Worm (Caenorhabditis elegans) whole organism, young adult: ENCODE measurements around the gene fbxb-107.

ENCODE experiments used
- F23B12.7 ChIP-seq: sonication (generic microtip); optimal IDR thresholded peaks from 2 replicates; lab custom pipeline; 2017; ENCODE audit warnings: missing genetic modification characterization, mild to moderate bottlenecking, missing compliant biosample characterization, antibody characterized with exemption, moderate library complexity; ENCODE audit not compliant: insufficient read depth
- F33H1.4 ChIP-seq: fragments of 200-800 bp; sonication (Bioruptor generic); IDR thresholded peaks from 2 replicates; pipeline ENCODE4 v1.3.6; 2022; ENCODE audit warnings: missing genetic modification reagents, missing genetic modification characterization, missing compliant biosample characterization
- F37B4.10 ChIP-seq: fragments of 200-800 bp; sonication (Bioruptor generic); IDR thresholded peaks from 2 replicates; pipeline ENCODE4 v1.3.6; 2022; ENCODE audit warnings: missing genetic modification characterization, missing compliant biosample characterization
- F39B2.1 ChIP-seq: fragments of 200-800 bp; sonication (Bioruptor generic); IDR thresholded peaks from 2 replicates; pipeline ENCODE4 v1.3.6; 2022; ENCODE audit warnings: missing genetic modification reagents, missing genetic modification characterization, missing compliant biosample characterization
- F49E8.2 ChIP-seq: sonication (generic microtip); optimal IDR thresholded peaks from 3 replicates; lab custom pipeline; 2017; ENCODE audit warnings: missing genetic modification characterization, mild to moderate bottlenecking, missing compliant biosample characterization, antibody characterized with exemption, moderate library complexity; ENCODE audit not compliant: insufficient read depth
- F52B5.7 ChIP-seq: sonication (generic microtip); optimal IDR thresholded peaks from 2 replicates; lab custom pipeline; 2016; ENCODE audit warnings: mild to moderate bottlenecking, missing genetic modification characterization, missing compliant biosample characterization
- F57C9.4 ChIP-seq: sonication (generic microtip); optimal IDR thresholded peaks from 2 replicates; lab custom pipeline; 2017; ENCODE audit warnings: mild to moderate bottlenecking, missing genetic modification characterization, missing compliant biosample characterization
- Y53F4B.3 ChIP-seq: fragments of 200-800 bp; sonication (Bioruptor generic); IDR thresholded peaks from 2 replicates; pipeline ENCODE4 v1.3.6; 2022; ENCODE audit warnings: missing genetic modification reagents, missing genetic modification characterization, missing compliant biosample characterization
- Y53G8AR.9 ChIP-seq: fragments of 200-800 bp; sonication (Bioruptor generic); conservative IDR thresholded peaks from 2 replicates; pipeline ENCODE4 v1.3.6; 2022; ENCODE audit warnings: missing genetic modification reagents, missing genetic modification characterization, missing compliant biosample characterization
- Y56A3A.18 ChIP-seq: fragments of 200-800 bp; sonication (Bioruptor generic); IDR thresholded peaks from 2 replicates; pipeline ENCODE4 v1.3.6; 2022; ENCODE audit warnings: missing genetic modification reagents, missing genetic modification characterization, missing compliant biosample characterization
- Y95B8A.8 ChIP-seq: fragments of 200-800 bp; sonication (Bioruptor generic); IDR thresholded peaks from 2 replicates; pipeline ENCODE4 v1.3.6; 2022; ENCODE audit warnings: missing genetic modification reagents, missing genetic modification characterization, missing compliant biosample characterization
- ZK185.1 ChIP-seq: sonication (generic microtip); optimal IDR thresholded peaks from 2 replicates; lab custom pipeline; 2016; ENCODE audit warnings: mild to moderate bottlenecking, missing genetic modification characterization, missing compliant biosample characterization; ENCODE audit not compliant: poor library complexity, severe bottlenecking
- akir-1 ChIP-seq: fragments of 200-800 bp; sonication (Bioruptor generic); optimal IDR thresholded peaks from 2 replicates; lab custom pipeline; 2018; ENCODE audit warnings: mild to moderate bottlenecking, missing genetic modification characterization, moderate library complexity, missing compliant biosample characterization
- ama-1 ChIP-seq, 3 experiments: fragments of 150-350 bp in 1 of 3; sonication (generic microtip) in 2 of 3; optimal IDR thresholded peaks; 2 replicates each; lab custom pipeline; 2014 to 2018; ENCODE audit warnings: missing biosample characterization in 2 of 3, missing genetic modification characterization in 2 of 3, missing genetic modification reagents in 2 of 3
- aptf-3 ChIP-seq: fragments of 200-800 bp; sonication (Bioruptor generic); IDR thresholded peaks from 2 replicates; pipeline ENCODE4 v1.3.6; 2022; ENCODE audit warnings: missing genetic modification characterization, missing compliant biosample characterization
- attf-3 ChIP-seq: fragments of 200-800 bp; sonication (Bioruptor generic); conservative IDR thresholded peaks from 2 replicates; pipeline ENCODE4 v1.3.6; 2022; ENCODE audit warnings: missing genetic modification reagents, missing genetic modification characterization, missing compliant biosample characterization
- ccch-3 ChIP-seq: fragments of 200-800 bp; sonication (Bioruptor generic); optimal IDR thresholded peaks from 2 replicates; lab custom pipeline; 2018; ENCODE audit warnings: mild to moderate bottlenecking, missing genetic modification characterization, missing compliant biosample characterization
- cebp-1 ChIP-seq, 2 experiments: fragments of 200-800 bp in 1 of 2; sonication (Bioruptor generic) in 1 of 2; sonication (generic microtip) in 1 of 2; IDR thresholded peaks in 1 of 2; optimal IDR thresholded peaks in 1 of 2; 2 replicates each; pipeline versions ENCODE4 v1.3.6 to Lab custom; 2017 to 2022; ENCODE audit warnings: missing compliant biosample characterization in 2 of 2, missing genetic modification characterization in 2 of 2, mild to moderate bottlenecking in 1 of 2, missing genetic modification reagents in 1 of 2, moderate library complexity in 1 of 2
- cebp-2 ChIP-seq: fragments of 200-800 bp; sonication (Bioruptor generic); IDR thresholded peaks from 2 replicates; pipeline ENCODE4 v1.3.6; 2022; ENCODE audit warnings: missing genetic modification characterization, missing compliant biosample characterization
- ceh-100 ChIP-seq: fragments of 200-800 bp; sonication (Bioruptor generic); IDR thresholded peaks from 2 replicates; pipeline ENCODE4 v1.3.6; 2022; ENCODE audit warnings: missing genetic modification reagents, missing genetic modification characterization, missing compliant biosample characterization
- ceh-40 ChIP-seq: fragments of 200-800 bp; sonication (Bioruptor generic); IDR thresholded peaks from 2 replicates; pipeline ENCODE4 v1.3.6; 2022; ENCODE audit warnings: missing genetic modification characterization, missing compliant biosample characterization
- ceh-58 ChIP-seq: fragments of 200-800 bp; sonication (Bioruptor generic); IDR thresholded peaks from 2 replicates; pipeline ENCODE4 v1.3.6; 2022; ENCODE audit warnings: missing genetic modification characterization, missing compliant biosample characterization
- ceh-91 ChIP-seq: fragments of 200-800 bp; sonication (Bioruptor generic); IDR thresholded peaks from 2 replicates; pipeline ENCODE4 v1.3.6; 2022; ENCODE audit warnings: missing genetic modification reagents, missing genetic modification characterization, missing compliant biosample characterization
- egl-18 ChIP-seq: fragments of 200-800 bp; sonication (Bioruptor generic); IDR thresholded peaks from 2 replicates; pipeline ENCODE4 v1.3.6; 2022; ENCODE audit warnings: missing genetic modification reagents, missing genetic modification characterization, missing compliant biosample characterization
- egl-44 ChIP-seq: fragments of 200-800 bp; sonication (Bioruptor generic); IDR thresholded peaks from 2 replicates; pipeline ENCODE4 v1.3.6; 2022; ENCODE audit warnings: missing genetic modification reagents, missing genetic modification characterization, missing compliant biosample characterization
- ekl-4 ChIP-seq: fragments of 200-800 bp; sonication (Bioruptor generic); IDR thresholded peaks from 2 replicates; pipeline ENCODE4 v1.3.6; 2022; ENCODE audit warnings: missing genetic modification reagents, missing genetic modification characterization, missing compliant biosample characterization
- ets-4 ChIP-seq: fragments of 200-800 bp; sonication (Bioruptor generic); optimal IDR thresholded peaks from 2 replicates; lab custom pipeline; 2018; ENCODE audit warnings: mild to moderate bottlenecking, missing genetic modification characterization, missing compliant biosample characterization
- him-1 ChIP-seq: sonication (generic microtip); optimal IDR thresholded peaks from 2 replicates; lab custom pipeline; 2016; ENCODE audit warnings: missing genotype, missing genetic modification reagents, missing genetic modification characterization, missing compliant biosample characterization
- hrde-1 ChIP-seq: sonication (generic microtip); optimal IDR thresholded peaks from 2 replicates; lab custom pipeline; 2016; ENCODE audit warnings: missing genetic modification characterization, mild to moderate bottlenecking, missing compliant biosample characterization, moderate library complexity, missing genotype, missing genetic modification reagents, borderline replicate concordance
- hsf-1 ChIP-seq: fragments of 200-800 bp; sonication (Bioruptor generic); IDR thresholded peaks from 2 replicates; pipeline ENCODE4 v1.3.6; 2022; ENCODE audit warnings: missing genetic modification reagents, missing genetic modification characterization, missing compliant biosample characterization
- lag-1 ChIP-seq: fragments of 200-800 bp; sonication (Bioruptor generic); IDR thresholded peaks from 2 replicates; pipeline ENCODE4 v1.3.6; 2022; ENCODE audit warnings: missing genetic modification reagents, missing genetic modification characterization, missing compliant biosample characterization
- lin-26 ChIP-seq: fragments of 200-800 bp; sonication (Bioruptor generic); IDR thresholded peaks from 2 replicates; pipeline ENCODE4 v1.3.6; 2022; ENCODE audit warnings: missing genetic modification reagents, missing genetic modification characterization, missing compliant biosample characterization
- lin-54 ChIP-seq: fragments of 200-800 bp; sonication (Bioruptor generic); optimal IDR thresholded peaks from 2 replicates; lab custom pipeline; 2018; ENCODE audit warnings: mild to moderate bottlenecking, missing genetic modification characterization, missing compliant biosample characterization
- lsl-1 ChIP-seq: fragments of 200-800 bp; sonication (Bioruptor generic); optimal IDR thresholded peaks from 2 replicates; lab custom pipeline; 2018; ENCODE audit warnings: mild to moderate bottlenecking, missing genetic modification characterization, moderate library complexity, missing compliant biosample characterization
- madf-6 ChIP-seq: fragments of 200-800 bp; sonication (Bioruptor generic); IDR thresholded peaks from 2 replicates; pipeline ENCODE4 v1.3.6; 2022; ENCODE audit warnings: missing genetic modification reagents, missing genetic modification characterization, missing compliant biosample characterization
- madf-8 ChIP-seq: fragments of 200-800 bp; sonication (Bioruptor generic); conservative IDR thresholded peaks from 2 replicates; pipeline ENCODE4 v1.3.6; 2022; ENCODE audit warnings: missing genetic modification reagents, missing genetic modification characterization, missing compliant biosample characterization
- mcd-1 ChIP-seq: fragments of 200-800 bp; sonication (Bioruptor generic); IDR thresholded peaks from 2 replicates; pipeline ENCODE4 v1.3.6; 2022; ENCODE audit warnings: missing genetic modification reagents, missing genetic modification characterization, missing compliant biosample characterization
- nfyb-1 ChIP-seq: fragments of 200-800 bp; sonication (Bioruptor generic); IDR thresholded peaks from 2 replicates; pipeline ENCODE4 v1.3.6; 2022; ENCODE audit warnings: missing genetic modification reagents, missing genetic modification characterization, missing compliant biosample characterization
- nhr-120 ChIP-seq: fragments of 200-800 bp; sonication (Bioruptor generic); IDR thresholded peaks from 2 replicates; pipeline ENCODE4 v1.3.6; 2022; ENCODE audit warnings: missing genetic modification characterization, missing compliant biosample characterization
- sdz-38 ChIP-seq: sonication (generic microtip); optimal IDR thresholded peaks from 2 replicates; lab custom pipeline; 2016; ENCODE audit warnings: missing genotype, missing genetic modification characterization, missing compliant biosample characterization
- sea-2 ChIP-seq: fragments of 200-800 bp; sonication (Bioruptor generic); IDR thresholded peaks from 2 replicates; pipeline ENCODE4 v1.3.6; 2022; ENCODE audit warnings: missing genetic modification characterization, missing compliant biosample characterization
- snpc-4 ChIP-seq, 5 experiments: fragments of 150-350 bp in 1 of 5; sonication (generic microtip) in 4 of 5; optimal IDR thresholded peaks; 2 replicates each; lab custom pipeline; 2014 to 2018; ENCODE audit warnings: missing genetic modification characterization in 5 of 5, missing biosample characterization in 3 of 5, antibody characterized with exemption in 2 of 5, mild to moderate bottlenecking in 2 of 5, missing compliant biosample characterization in 2 of 5, missing genotype in 2 of 5, moderate library complexity in 2 of 5, missing genetic modification reagents in 1 of 5
- tbp1 ChIP-seq: fragments of 200-800 bp; sonication (Bioruptor generic); optimal IDR thresholded peaks from 2 replicates; lab custom pipeline; 2018; ENCODE audit warnings: mild to moderate bottlenecking, missing genetic modification characterization, missing compliant biosample characterization
- tlf-1 ChIP-seq: fragments of 200-800 bp; sonication (Bioruptor generic); optimal IDR thresholded peaks from 2 replicates; lab custom pipeline; 2018; ENCODE audit warnings: mild to moderate bottlenecking, missing genetic modification characterization, missing compliant biosample characterization
- ztf-18 ChIP-seq: sonication (generic microtip); optimal IDR thresholded peaks from 2 replicates; lab custom pipeline; 2016; ENCODE audit warnings: missing genotype, mild to moderate bottlenecking, missing genetic modification characterization, missing compliant biosample characterization
- ztf-3 ChIP-seq: fragments of 200-800 bp; sonication (Bioruptor generic); optimal IDR thresholded peaks from 2 replicates; lab custom pipeline; 2018; ENCODE audit warnings: mild to moderate bottlenecking, missing genetic modification characterization, missing compliant biosample characterization
- ztf-6 ChIP-seq: fragments of 200-800 bp; sonication (Bioruptor generic); IDR thresholded peaks from 2 replicates; pipeline ENCODE4 v1.3.6; 2022; ENCODE audit warnings: missing genetic modification reagents, missing genetic modification characterization, missing compliant biosample characterization

fbxb-107 gene

ce11 chrII:2735644-2736043, 22.9 kb upstream of the fbxb-107 start (continued):
- TF ChIP-seq mcd-1 (GFP tag; lab: Robert Waterston, UW) (peak; percentile 52; the same call in 1 of the 2 replicates), ceh-91 (GFP tag; lab: Robert Waterston, UW) (no peak), Y53G8AR.9 (no peak), egl-44 (GFP tag; lab: Robert Waterston, UW) (no peak), ztf-3 (GFP tag; lab: Kevin White, UChicago) (no peak), F39B2.1 (GFP tag; lab: Robert Waterston, UW) (no peak), snpc-4 (GFP tag; optimal IDR thresholded peaks at IDR 0.05; lab: Kevin White, UChicago) (no peak), snpc-4 (tag; optimal IDR thresholded peaks at IDR 0.05; lab: Kevin White, UChicago) (peak in 2 of 4 experiments; percentile 2 to 20), egl-18 (GFP tag; lab: Robert Waterston, UW) (no peak), F23B12.7 (tag; lab: Kevin White, UChicago) (no peak), F33H1.4 (no peak), F57C9.4 (no peak), sea-2 (GFP tag; lab: Robert Waterston, UW) (no peak), ama-1 (optimal IDR thresholded peaks at IDR 0.05; lab: Kevin White, UChicago) (no peak), ama-1 (GFP tag; optimal IDR thresholded peaks at IDR 0.05; lab: Kevin White, UChicago) (no peak), nfyb-1 (GFP tag; lab: Robert Waterston, UW) (peak; percentile 68; the same call in 1 of the 2 replicates), aptf-3 (GFP tag; lab: Robert Waterston, UW) (no peak), ccch-3 (GFP tag; lab: Kevin White, UChicago) (no peak), him-1 (tag; lab: Kevin White, UChicago) (peak; percentile 59), Y53F4B.3 (GFP tag; lab: Robert Waterston, UW) (no peak), madf-8 (no peak), Y95B8A.8 (no peak), lin-26 (GFP tag; lab: Robert Waterston, UW) (peak; percentile 76), ztf-6 (GFP tag; lab: Robert Waterston, UW) (no peak), lin-54 (GFP tag; lab: Kevin White, UChicago) (peak; percentile 13), Y56A3A.18 (GFP tag; lab: Robert Waterston, UW) (peak; percentile 39; the same call in 1 of the 2 replicates), cebp-1 (GFP tag; IDR thresholded peaks at IDR 0.05; lab: Robert Waterston, UW) (no peak), cebp-1 (tag; optimal IDR thresholded peaks at IDR 0.05; lab: Kevin White, UChicago) (no peak), ZK185.1 (tag; lab: Kevin White, UChicago) (no peak), ceh-58 (no peak), lag-1 (GFP tag; lab: Robert Waterston, UW) (no peak), akir-1 (no peak), F52B5.7 (no peak), F37B4.10 (GFP tag; lab: Robert Waterston, UW) (no peak), hsf-1 (GFP tag; lab: Robert Waterston, UW) (no peak), F49E8.2 (tag; lab: Kevin White, UChicago) (no peak), ceh-40 (0 out of 2 replicates have a peak, but pooled peaks have one; percentile 42), sdz-38 (tag; lab: Kevin White, UChicago) (no peak), madf-6 (GFP tag; lab: Robert Waterston, UW) (peak; percentile 53; the same call in 1 of the 2 replicates), tlf-1 (no peak), ekl-4 (GFP tag; lab: Robert Waterston, UW) (no peak), cebp-2 (peak; percentile 61; the same call in 1 of the 2 replicates), hrde-1 (tag; lab: Kevin White, UChicago) (no peak), tbp1 (GFP tag; lab: Kevin White, UChicago) (peak; percentile 86), ceh-100 (GFP tag; lab: Robert Waterston, UW) (no peak), ztf-18 (peak; percentile 14), lsl-1 (GFP tag; lab: Kevin White, UChicago) (peak; percentile 5), attf-3 (no peak), ets-4 (GFP tag; lab: Kevin White, UChicago) (no peak), nhr-120 (GFP tag; lab: Robert Waterston, UW) (no peak)
